Fruit fly (Drosophila melanogaster): ENCODE results near the gene CG31998.

Gene CG31998

DNA sequence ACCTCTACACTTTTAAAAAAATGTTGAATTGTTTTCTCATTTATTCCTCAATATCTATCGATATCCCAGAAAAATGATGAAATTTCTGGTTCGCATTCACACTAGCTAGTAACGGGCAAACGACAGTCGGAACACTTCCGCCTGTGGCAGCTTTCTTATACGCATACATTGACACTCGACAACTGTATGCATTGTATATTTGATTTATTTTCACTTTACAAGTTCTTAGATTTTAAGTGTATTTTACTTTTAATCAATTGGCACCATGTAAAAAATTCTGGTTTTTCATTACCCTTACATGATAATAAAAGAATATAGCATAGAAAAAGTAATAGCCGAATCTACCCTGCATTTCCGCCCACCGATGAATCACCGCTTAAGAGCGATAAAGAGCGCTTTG, 25.0 kb downstream of the CG31998 start:
- no peak for TF ChIP-seq CG17801 (GFP tag; optimal IDR thresholded peaks at IDR 0.05; ENCODE audit: partially characterized antibody)

DNA sequence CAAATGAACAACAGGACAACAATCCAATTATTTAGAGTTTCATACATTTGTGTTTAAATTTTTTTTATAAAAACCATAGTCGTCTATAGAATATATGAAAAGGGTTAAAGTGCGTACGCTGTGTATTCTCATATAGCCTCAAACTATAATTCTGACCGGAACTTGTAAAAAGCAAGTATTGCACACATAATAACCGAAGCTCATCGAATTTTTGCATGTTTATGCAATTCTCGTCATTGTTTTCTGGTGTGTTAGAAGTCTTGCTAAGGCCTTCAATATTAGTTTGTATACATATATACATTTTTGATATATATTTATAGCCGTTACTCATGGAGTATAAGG, 25.9 kb downstream of the CG31998 start:
- TF ChIP-seq CG17801 (GFP tag; optimal IDR thresholded peaks at IDR 0.05; ENCODE audit: partially characterized antibody): no peak

DNA sequence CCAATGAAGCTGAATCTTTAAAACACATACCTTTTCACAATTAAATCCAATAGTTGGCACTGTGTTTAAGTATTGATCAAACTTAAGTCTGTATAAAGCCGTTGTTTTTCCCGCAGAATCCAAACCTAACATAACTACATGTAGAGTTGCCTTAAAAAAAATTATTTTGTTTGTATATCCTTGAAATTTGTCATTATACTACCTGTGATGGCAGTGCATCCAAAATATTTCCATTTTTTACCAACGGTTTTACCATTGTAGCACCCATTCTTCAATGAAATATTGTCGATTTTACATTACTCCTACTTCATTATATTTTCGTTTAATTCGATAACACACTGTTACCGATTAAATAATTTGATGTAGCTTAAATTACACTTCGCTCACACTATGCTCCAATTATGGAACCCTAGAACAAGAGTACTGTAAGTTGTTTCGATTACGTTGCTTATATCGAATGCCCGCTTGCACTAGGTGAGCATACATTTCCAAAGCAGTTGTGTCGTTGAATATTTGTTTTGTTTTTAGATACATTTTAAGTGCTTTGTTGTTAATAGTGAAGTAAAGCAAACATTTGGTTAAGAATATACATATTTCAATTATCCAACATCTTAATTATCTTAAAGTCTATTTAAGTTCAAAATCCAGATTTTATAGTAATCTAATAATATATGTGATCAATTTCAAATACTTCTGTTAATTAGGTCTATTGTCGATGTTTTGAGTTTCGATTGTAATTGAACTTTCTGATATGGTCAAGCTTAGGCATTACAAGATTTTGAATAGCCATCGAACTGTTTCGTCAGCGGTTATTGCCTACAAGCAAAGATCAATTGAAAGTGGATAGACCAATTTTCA, 26.5 kb downstream of the CG31998 start, which contains the start of gene Arl4:
Arl4 (minus strand) TSS at position 328 of the 858 bp plus-strand sequence.
- TF ChIP-seq CG17801 (GFP tag; optimal IDR thresholded peaks at IDR 0.05; ENCODE audit: partially characterized antibody): peak; percentile 3

DNA sequence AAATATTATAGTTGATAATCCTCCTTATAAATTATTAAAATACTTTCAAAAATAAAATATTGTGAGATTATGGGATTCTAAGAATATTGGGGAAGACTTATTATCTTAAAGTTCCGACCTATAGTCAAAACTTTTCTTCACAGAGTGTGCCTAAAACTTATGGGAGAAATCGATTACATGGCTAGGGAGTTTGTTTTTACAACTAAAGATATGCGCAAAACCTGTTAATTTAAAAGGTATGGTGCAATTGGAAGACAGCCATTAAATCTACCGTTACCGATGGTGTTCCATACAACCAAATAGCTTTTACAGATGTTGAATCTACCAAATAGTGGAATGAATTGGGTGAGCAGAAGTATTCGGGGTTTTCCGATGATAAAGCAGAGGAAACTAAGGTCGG, 30.5 kb downstream of the CG31998 start, which contains the start of gene CG33978:
CG33978 (minus strand) TSS at position 395 of the 400 bp plus-strand sequence.
- no peak for TF ChIP-seq CG17801 (GFP tag; optimal IDR thresholded peaks at IDR 0.05; ENCODE audit: partially characterized antibody)

DNA sequence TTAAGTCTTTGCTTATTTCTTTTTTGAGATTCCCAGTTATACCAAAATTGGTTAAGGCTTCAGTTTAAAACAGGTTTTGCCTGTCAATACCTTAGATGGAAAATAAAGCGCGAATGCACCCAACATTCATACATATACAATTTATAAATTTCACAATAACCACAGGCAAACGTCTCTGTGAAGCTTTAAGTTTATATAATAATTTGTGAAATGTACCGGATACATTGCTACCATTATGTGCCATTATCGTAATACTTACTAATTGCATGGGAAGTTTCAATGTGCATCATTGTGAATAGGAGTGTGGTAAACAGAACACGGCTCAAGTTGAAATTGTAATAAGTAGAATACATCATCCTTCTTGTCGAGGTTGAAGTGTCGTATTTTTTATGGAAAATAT, 31.2 kb downstream of the CG31998 start:
- no peak for TF ChIP-seq CG17801 (GFP tag; optimal IDR thresholded peaks at IDR 0.05; ENCODE audit: partially characterized antibody)

DNA sequence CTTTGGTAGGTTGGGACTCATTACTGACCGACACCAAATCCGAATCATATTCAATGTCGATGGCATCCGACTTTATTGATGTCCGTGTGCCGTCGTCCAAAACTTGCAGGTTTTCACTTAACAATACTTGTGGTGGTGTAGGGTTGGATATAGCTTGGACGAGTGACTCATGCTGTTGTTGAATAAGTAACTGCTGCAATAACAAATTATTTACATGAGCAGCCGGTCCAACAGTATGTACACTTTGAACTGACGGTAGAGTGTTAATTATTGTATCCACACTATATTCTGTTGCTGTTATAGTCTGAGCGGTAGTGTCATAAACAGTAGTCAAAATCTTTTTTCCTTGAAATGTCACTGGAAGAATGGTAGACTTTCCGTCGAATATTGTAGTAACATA, 38.2 kb downstream of the CG31998 start:
- no peak for TF ChIP-seq CG17801 (GFP tag; optimal IDR thresholded peaks at IDR 0.05; ENCODE audit: partially characterized antibody)

DNA sequence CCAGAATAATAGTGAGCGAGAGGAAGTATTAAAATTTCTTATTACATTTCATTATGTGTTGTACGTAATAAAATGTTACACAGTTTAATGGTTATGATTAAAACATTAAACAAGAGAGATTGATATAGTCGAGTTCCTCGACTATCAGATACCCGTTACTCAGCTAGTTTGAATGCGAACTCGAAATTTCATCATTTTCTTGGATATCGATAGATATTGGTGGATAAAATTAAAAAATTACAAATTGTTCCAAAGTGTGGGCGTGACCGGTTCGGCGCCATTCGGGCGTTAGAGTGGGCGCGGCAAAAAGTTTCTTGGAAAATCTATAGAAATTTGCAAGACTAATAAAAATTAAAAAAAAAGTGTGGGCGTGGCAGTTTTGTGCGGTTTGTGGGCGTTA, 40.6 kb downstream of the CG31998 start:
- no peak for TF ChIP-seq CG17801 (GFP tag; optimal IDR thresholded peaks at IDR 0.05; ENCODE audit: partially characterized antibody)

DNA sequence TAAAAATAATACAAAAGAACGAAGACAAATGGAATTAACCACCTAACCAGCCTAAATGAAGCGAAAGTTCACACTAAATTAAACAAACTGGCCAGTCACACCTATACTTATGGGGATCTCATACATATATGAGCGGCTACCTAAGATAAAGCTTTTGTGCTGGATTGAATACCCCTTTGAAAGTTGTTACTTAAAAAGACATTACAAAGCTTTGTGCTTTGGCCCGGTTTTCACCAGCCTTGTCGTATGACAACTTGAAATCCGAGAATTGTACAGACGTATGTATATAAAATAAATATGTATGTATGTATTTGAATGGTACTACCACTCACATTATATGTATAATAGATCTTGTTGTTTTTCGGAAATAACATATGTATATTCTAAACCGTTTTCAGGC, 49.8 kb downstream of the CG31998 start, which contains the start of gene CG31997:
CG31997 (minus strand) TSS at position 84 of the 400 bp plus-strand sequence.
- no peak for TF ChIP-seq CG17801 (GFP tag; optimal IDR thresholded peaks at IDR 0.05; ENCODE audit: partially characterized antibody)

DNA sequence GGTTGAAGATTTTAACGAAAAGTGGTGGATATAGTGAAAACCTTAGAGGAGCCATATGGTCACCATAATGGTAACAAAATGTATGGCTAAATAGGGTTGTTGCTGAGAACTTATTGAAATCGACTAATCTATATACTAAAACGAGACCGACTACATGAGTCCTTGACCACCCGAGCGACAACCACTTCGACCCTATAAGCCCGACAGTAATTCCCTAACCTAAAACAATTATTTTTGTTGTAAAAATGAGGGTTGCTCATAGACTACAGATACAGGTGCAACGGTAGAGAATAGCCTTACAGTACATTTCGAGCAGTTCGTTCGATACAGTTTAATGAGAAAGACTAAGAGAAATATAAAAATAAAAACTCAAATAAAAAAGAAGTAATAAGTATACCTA, 55.3 kb downstream of the CG31998 start, which contains the start of gene CG32006:
CG32006 (plus strand) TSS at position 312 of the 400 bp plus-strand sequence.
- no peak for TF ChIP-seq CG17801 (GFP tag; optimal IDR thresholded peaks at IDR 0.05; ENCODE audit: partially characterized antibody)

DNA sequence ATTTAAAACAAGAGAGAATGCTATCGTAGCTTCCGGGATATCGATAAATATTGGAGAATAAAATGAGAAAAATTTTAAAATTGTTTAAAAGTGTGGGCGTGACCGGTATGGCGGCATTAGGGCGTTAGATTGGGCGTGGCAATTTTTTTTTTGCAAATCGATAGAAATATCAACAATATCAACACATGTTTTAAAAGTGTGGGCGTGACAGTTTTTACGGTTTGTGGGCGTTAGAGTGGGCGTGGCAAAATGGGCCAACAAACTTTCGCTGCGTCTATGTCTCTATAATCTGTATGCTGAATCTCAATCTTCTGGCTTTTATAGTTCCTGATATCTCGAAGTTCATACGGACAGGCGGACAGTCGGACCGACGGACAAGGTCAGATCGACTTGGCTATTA, 56.6 kb downstream of the CG31998 start:
- TF ChIP-seq CG17801 (GFP tag; optimal IDR thresholded peaks at IDR 0.05; ENCODE audit: partially characterized antibody): no peak

Data from ovary, adult (tissue).